Worm (Caenorhabditis elegans) whole organism, midembryonic: ENCODE measurements around the gene T28C6.5.

Source experiments
- T22C8.4 ChIP-seq: fragments of 200-800 bp; sonication (Bioruptor generic); IDR thresholded peaks from 2 replicates; pipeline ENCODE4 v1.3.6; 2022; ENCODE audit warnings: missing genetic modification characterization, missing compliant biosample characterization
- cog-1 ChIP-seq: sonication (generic microtip); optimal IDR thresholded peaks from 2 replicates; lab custom pipeline; 2016; ENCODE audit warnings: missing genetic modification characterization, missing compliant biosample characterization
- flt-1 ChIP-seq: fragments of 200-800 bp; sonication (Bioruptor generic); IDR thresholded peaks from 2 replicates; pipeline ENCODE4 v1.3.6; 2022; ENCODE audit warnings: missing genetic modification characterization, missing compliant biosample characterization
- klf-2 ChIP-seq: fragments of 200-800 bp; sonication (Bioruptor generic); conservative IDR thresholded peaks from 2 replicates; pipeline ENCODE4 v1.3.6; 2022; ENCODE audit warnings: missing genetic modification reagents, missing genetic modification characterization, missing compliant biosample characterization
- med-1 ChIP-seq: sonication (generic microtip); optimal IDR thresholded peaks from 2 replicates; lab custom pipeline; 2017; ENCODE audit warnings: missing genetic modification characterization, mild to moderate bottlenecking, missing compliant biosample characterization, antibody characterized with exemption, missing genetic modification reagents; ENCODE audit not compliant: insufficient read depth
- ref-1 ChIP-seq: fragments of 200-800 bp; sonication (Bioruptor generic); conservative IDR thresholded peaks from 2 replicates; pipeline ENCODE4 v1.3.6; 2022; ENCODE audit warnings: missing genetic modification reagents, missing genetic modification characterization, missing compliant biosample characterization
- tab-1 ChIP-seq: fragments of 200-800 bp; sonication (Bioruptor generic); IDR thresholded peaks from 2 replicates; pipeline ENCODE4 v1.3.6; 2022; ENCODE audit warnings: missing genetic modification characterization, missing compliant biosample characterization
- ztf-23 ChIP-seq: fragments of 200-800 bp; sonication (Bioruptor generic); IDR thresholded peaks from 2 replicates; pipeline ENCODE4 v1.3.6; 2022; ENCODE audit warnings: missing genetic modification reagents, missing genetic modification characterization, missing compliant biosample characterization
- ztf-29 ChIP-seq: fragments of 200-800 bp; sonication (Bioruptor generic); IDR thresholded peaks from 2 replicates; pipeline ENCODE4 v1.3.6; 2022; ENCODE audit warnings: missing genetic modification reagents, missing genetic modification characterization, missing compliant biosample characterization

Gene T28C6.5

ce11 chrIV:8793223-8793622 lies 28.0 kb upstream of the T28C6.5 start:
- TF ChIP-seq T22C8.4 (GFP tag; lab: Robert Waterston, UW) (no peak), cog-1 (tag; lab: Kevin White, UChicago) (no peak), ztf-29 (no peak), med-1 (GFP tag; lab: Kevin White, UChicago) (no peak), flt-1 (GFP tag; lab: Robert Waterston, UW) (no peak), ref-1 (GFP tag; lab: Robert Waterston, UW) (no peak), tab-1 (GFP tag; lab: Robert Waterston, UW) (no peak), klf-2 (GFP tag; lab: Robert Waterston, UW) (no peak), ztf-23 (GFP tag; lab: Robert Waterston, UW) (no peak)

- no peak for TF ChIP-seq ztf-29
- TF ChIP-seq tab-1 (GFP tag; lab: Robert Waterston, UW) = no peak
- no peak for TF ChIP-seq klf-2 (GFP tag; lab: Robert Waterston, UW)
- no peak for TF ChIP-seq med-1 (GFP tag; lab: Kevin White, UChicago)
- no peak for TF ChIP-seq flt-1 (GFP tag; lab: Robert Waterston, UW)
- TF ChIP-seq T22C8.4 (GFP tag; lab: Robert Waterston, UW) = no peak
- TF ChIP-seq ztf-23 (GFP tag; lab: Robert Waterston, UW) = no peak
Measured at ce11 chrIV:8794895-8795665, 26.2 kb upstream of the T28C6.5 start.

DNA sequence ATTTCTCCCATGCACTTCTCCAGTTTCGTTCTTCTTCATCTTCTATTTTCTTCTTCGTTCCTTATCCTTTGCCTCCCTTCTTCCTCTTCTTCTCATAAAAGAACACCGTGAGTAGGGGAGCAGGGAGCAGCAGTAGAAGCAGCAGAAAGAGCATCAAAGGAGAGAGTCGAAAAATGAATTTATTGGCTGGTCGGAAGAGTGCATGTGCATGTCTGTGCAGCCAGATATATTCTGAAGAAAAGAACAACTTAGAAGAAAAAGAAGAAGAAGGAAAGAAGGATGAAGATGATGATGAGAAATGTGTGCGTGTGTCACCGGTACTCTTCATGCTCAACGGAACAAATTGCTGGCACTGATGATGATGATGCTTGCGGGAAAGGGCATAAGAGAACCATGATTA lies 25.0 kb upstream of the T28C6.5 start:
- TF ChIP-seq med-1 (GFP tag; lab: Kevin White, UChicago) = no peak
- TF ChIP-seq tab-1 (GFP tag; lab: Robert Waterston, UW) = no peak
- no peak for TF ChIP-seq klf-2 (GFP tag; lab: Robert Waterston, UW)
- no peak for TF ChIP-seq T22C8.4 (GFP tag; lab: Robert Waterston, UW)
- no peak for TF ChIP-seq ztf-29
- no peak for TF ChIP-seq flt-1 (GFP tag; lab: Robert Waterston, UW)
- TF ChIP-seq cog-1 (tag; lab: Kevin White, UChicago) = no peak
- no peak for TF ChIP-seq ref-1 (GFP tag; lab: Robert Waterston, UW)
- TF ChIP-seq ztf-23 (GFP tag; lab: Robert Waterston, UW) = no peak

- TF ChIP-seq T22C8.4 (GFP tag; lab: Robert Waterston, UW) (no peak), cog-1 (tag; lab: Kevin White, UChicago) (no peak), ref-1 (GFP tag; lab: Robert Waterston, UW) (no peak), med-1 (GFP tag; lab: Kevin White, UChicago) (no peak), klf-2 (GFP tag; lab: Robert Waterston, UW) (no peak), tab-1 (GFP tag; lab: Robert Waterston, UW) (no peak), ztf-29 (no peak), flt-1 (GFP tag; lab: Robert Waterston, UW) (no peak), ztf-23 (GFP tag; lab: Robert Waterston, UW) (no peak)
Measured at ce11 chrIV:8798255-8798654, 23.0 kb upstream of the T28C6.5 start, which contains the start of gene clec-182. Gene clec-182 (minus strand): TSS chrIV:8798355.

- TF ChIP-seq ref-1 (GFP tag; lab: Robert Waterston, UW) (no peak), tab-1 (GFP tag; lab: Robert Waterston, UW) (no peak), flt-1 (GFP tag; lab: Robert Waterston, UW) (no peak), cog-1 (tag; lab: Kevin White, UChicago) (no peak), T22C8.4 (GFP tag; lab: Robert Waterston, UW) (no peak), ztf-29 (no peak), med-1 (GFP tag; lab: Kevin White, UChicago) (no peak), ztf-23 (GFP tag; lab: Robert Waterston, UW) (no peak), klf-2 (GFP tag; lab: Robert Waterston, UW) (no peak)
Measured at ce11 chrIV:8807327-8807726, 13.9 kb upstream of the T28C6.5 start.

DNA sequence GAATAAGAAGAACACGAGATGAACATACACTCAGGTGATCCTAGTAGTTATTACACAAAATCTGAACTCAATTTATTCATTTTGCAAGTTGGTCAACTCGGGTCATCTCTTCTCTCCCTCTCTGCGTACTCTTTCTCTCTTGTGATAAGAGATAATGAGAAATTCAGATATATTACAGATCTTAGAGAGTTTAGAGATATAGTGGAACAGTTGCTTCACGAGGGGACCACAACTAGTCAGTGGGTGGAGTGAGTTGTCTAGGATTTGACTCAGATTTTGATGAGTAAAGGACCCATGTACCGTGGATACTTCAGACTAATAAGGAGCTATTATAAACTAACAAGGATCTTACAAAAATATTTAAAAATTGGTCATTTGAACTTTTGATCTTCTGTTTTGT lies 7.6 kb upstream of the T28C6.5 start, which contains the start of gene exc-5:
TSS of gene exc-5 (minus strand) at position 57 of the 400 bp plus-strand sequence.
- TF ChIP-seq med-1 (GFP tag; lab: Kevin White, UChicago) = no peak
- no peak for TF ChIP-seq flt-1 (GFP tag; lab: Robert Waterston, UW)
- TF ChIP-seq tab-1 (GFP tag; lab: Robert Waterston, UW) = no peak
- TF ChIP-seq ztf-23 (GFP tag; lab: Robert Waterston, UW) = no peak
- no peak for TF ChIP-seq T22C8.4 (GFP tag; lab: Robert Waterston, UW)
- TF ChIP-seq ztf-29 = no peak

DNA sequence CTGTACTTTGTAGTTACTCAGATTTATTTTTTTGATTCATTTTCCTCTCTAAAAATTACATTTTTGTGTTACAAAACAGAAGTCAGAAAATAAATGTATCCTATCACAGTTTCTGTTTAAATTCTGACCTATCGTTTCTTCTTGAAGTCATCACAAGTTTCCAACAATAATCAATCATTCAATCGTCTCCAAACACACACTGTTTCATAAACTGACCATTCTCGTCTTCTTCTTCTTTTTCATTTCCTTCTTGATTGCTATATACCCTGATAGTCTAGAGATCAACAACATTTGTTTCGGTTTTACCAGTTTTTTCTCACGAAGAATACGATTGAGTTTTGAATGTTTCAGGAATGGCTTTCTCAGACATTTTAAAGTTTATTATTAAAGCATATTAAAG lies 6.1 kb upstream of the T28C6.5 start:
- TF ChIP-seq ztf-29 = no peak
- no peak for TF ChIP-seq tab-1 (GFP tag; lab: Robert Waterston, UW)
- TF ChIP-seq T22C8.4 (GFP tag; lab: Robert Waterston, UW) = no peak
- TF ChIP-seq klf-2 (GFP tag; lab: Robert Waterston, UW) = no peak
- no peak for TF ChIP-seq med-1 (GFP tag; lab: Kevin White, UChicago)
- no peak for TF ChIP-seq ztf-23 (GFP tag; lab: Robert Waterston, UW)
- TF ChIP-seq cog-1 (tag; lab: Kevin White, UChicago) = no peak
- TF ChIP-seq ref-1 (GFP tag; lab: Robert Waterston, UW) = no peak
- no peak for TF ChIP-seq flt-1 (GFP tag; lab: Robert Waterston, UW)

ce11 chrIV:8816029-8816428 lies 5.2 kb upstream of the T28C6.5 start, which contains the start of gene grsp-2:
Gene grsp-2 (plus strand): TSS chrIV:8816329.
- TF ChIP-seq T22C8.4 (GFP tag; lab: Robert Waterston, UW) (no peak), cog-1 (tag; lab: Kevin White, UChicago) (no peak), ztf-23 (GFP tag; lab: Robert Waterston, UW) (no peak), med-1 (GFP tag; lab: Kevin White, UChicago) (no peak), flt-1 (GFP tag; lab: Robert Waterston, UW) (no peak), ref-1 (GFP tag; lab: Robert Waterston, UW) (no peak), tab-1 (GFP tag; lab: Robert Waterston, UW) (no peak), ztf-29 (no peak), klf-2 (GFP tag; lab: Robert Waterston, UW) (no peak)
